Worm (Caenorhabditis elegans): Measurements from ENCODE around the gene srh-30.

ce11 chrV:6808962-6809361 is 37.4 kb upstream of the srh-30 start, which contains the start of gene dmsr-16:
- TF ChIP-seq ceh-19 (GFP tag; optimal IDR thresholded peaks at IDR 0.05) (no peak), sox-4 (tag; optimal IDR thresholded peaks at IDR 0.05) (no peak), madf-2 (tag; optimal IDR thresholded peaks at IDR 0.05) (no peak), pha-2 (tag; optimal IDR thresholded peaks at IDR 0.05) (no peak), fkh-6 (tag; optimal IDR thresholded peaks at IDR 0.05) (no peak)

Measured in whole organism, late embryonic.